Worm (Caenorhabditis elegans): ENCODE measurements around the gene srx-28.

ce11 chrV:2738174-2738573 lies 18.9 kb downstream of the srx-28 start, which contains the start of gene srg-56:
- TF ChIP-seq nhr-12 (tag; optimal IDR thresholded peaks at IDR 0.05) (no peak), unc-39 (tag; optimal IDR thresholded peaks at IDR 0.05) (no peak), ama-1 (optimal IDR thresholded peaks at IDR 0.05) (no peak), elt-3 (tag; optimal IDR thresholded peaks at IDR 0.05) (no peak), dmd-4 (tag; optimal IDR thresholded peaks at IDR 0.05) (no peak), lin-39 (tag; optimal IDR thresholded peaks at IDR 0.05) (no peak), nhr-25 (tag; optimal IDR thresholded peaks at IDR 0.05) (no peak), ztf-4 (tag; optimal IDR thresholded peaks at IDR 0.05) (no peak), snpc-4 (tag; optimal IDR thresholded peaks at IDR 0.05) (no peak), mdl-1 (tag; optimal IDR thresholded peaks at IDR 0.05) (no peak), nhr-11 (tag; optimal IDR thresholded peaks at IDR 0.05) (no peak), ceh-82 (tag; optimal IDR thresholded peaks at IDR 0.05) (no peak), unc-62 (GFP tag; optimal IDR thresholded peaks at IDR 0.05) (no peak), nhr-129 (tag; optimal IDR thresholded peaks at IDR 0.05) (no peak)
